Fruit fly (Drosophila melanogaster): ENCODE results near the gene CG5555.
A peak's percentile ranks its signal among the peaks of the same experiment; 100 is the strongest.

The CG5555 gene

DNA sequence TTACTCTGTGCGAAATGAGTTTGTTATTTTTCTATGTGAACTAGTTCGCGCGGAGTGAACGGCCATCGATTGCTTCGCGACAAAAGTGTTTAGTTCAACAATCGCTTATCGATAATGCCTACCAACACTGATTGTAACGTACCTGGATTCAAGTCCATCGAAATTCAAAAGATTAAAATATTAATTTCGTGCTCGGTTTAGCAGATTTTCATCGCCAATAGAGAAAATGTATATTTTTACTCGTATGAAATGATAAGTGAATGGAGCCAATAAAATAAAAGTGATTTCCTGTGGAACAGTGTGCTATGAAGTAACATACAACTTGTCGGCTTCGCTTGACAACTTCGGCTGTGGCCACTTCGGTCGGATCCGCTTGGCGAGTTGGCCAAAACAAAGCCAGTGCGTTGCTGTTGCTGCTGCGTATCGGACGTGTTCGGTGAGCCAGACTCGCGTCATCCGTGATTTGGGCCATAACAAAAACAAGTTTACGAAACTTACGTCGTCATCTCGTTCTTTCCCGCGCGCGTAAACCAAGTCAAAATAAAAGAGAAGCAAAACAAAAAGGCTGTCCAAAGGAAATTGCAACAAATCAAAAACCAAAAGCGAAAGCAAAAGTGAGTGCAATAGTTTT, at the start of gene CG5555, which contains the start of gene myd (continued):
- no peak for TF ChIP-seq CG10274 (GFP tag; optimal IDR thresholded peaks at IDR 0.05)
- no peak for TF ChIP-seq Dfd (GFP tag; optimal IDR thresholded peaks at IDR 0.05)
- no peak for TF ChIP-seq Fer3 (tag; optimal IDR thresholded peaks at IDR 0.05)
- no peak for TF ChIP-seq Oli (tag; optimal IDR thresholded peaks at IDR 0.05)
- no peak for TF ChIP-seq CG6813 (GFP tag; optimal IDR thresholded peaks at IDR 0.05)
- TF ChIP-seq bcd (GFP tag; optimal IDR thresholded peaks at IDR 0.05), result no peak
- TF ChIP-seq Eip74EF (GFP tag; optimal IDR thresholded peaks at IDR 0.05), result peak in 1 of 2 experiments; percentile 5
- TF ChIP-seq aop (GFP tag; IDR thresholded peaks at IDR 0.05), result no peak
- TF ChIP-seq chinmo (GFP tag; IDR thresholded peaks at IDR 0.05; ENCODE audit: partially characterized antibody), result peak; percentile 79; the same call in 3 of the 4 replicates
- peak; percentile 13 for TF ChIP-seq pum (GFP tag; optimal IDR thresholded peaks at IDR 0.05)
- peak; percentile 55 for TF ChIP-seq Fer1 (GFP tag; optimal IDR thresholded peaks at IDR 0.05)
- no peak for TF ChIP-seq fru (optimal IDR thresholded peaks at IDR 0.05)
- TF ChIP-seq CG32772 (GFP tag; IDR thresholded peaks at IDR 0.05), result no peak
- TF ChIP-seq org-1 (GFP tag; optimal IDR thresholded peaks at IDR 0.05), result no peak
- TF ChIP-seq CG3995 (GFP tag; optimal IDR thresholded peaks at IDR 0.05), result peak; percentile 87
- TF ChIP-seq Vsx1 (GFP tag; optimal IDR thresholded peaks at IDR 0.05), result no peak
- no peak for TF ChIP-seq esg (GFP tag; conservative IDR thresholded peaks at IDR 0.05)
- no peak for TF ChIP-seq HmgD (GFP tag; optimal IDR thresholded peaks at IDR 0.05)
- TF ChIP-seq Dbx (GFP tag; IDR thresholded peaks at IDR 0.05), result no peak
- TF ChIP-seq CG12071 (GFP tag; optimal IDR thresholded peaks at IDR 0.05), result no peak
- TF ChIP-seq CkIIα-i1 (GFP tag; IDR thresholded peaks at IDR 0.05), result no peak
- no peak for TF ChIP-seq ap (GFP tag; IDR thresholded peaks at IDR 0.05)
- no peak for TF ChIP-seq br (optimal IDR thresholded peaks at IDR 0.05)
- TF ChIP-seq Mrtf (GFP tag; IDR thresholded peaks at IDR 0.05), result no peak
- no peak for TF ChIP-seq CG6854 (GFP tag; optimal IDR thresholded peaks at IDR 0.05)
- TF ChIP-seq knrl (GFP tag; IDR thresholded peaks at IDR 0.05; ENCODE audit: partially characterized antibody), result peak; percentile 65; the same call in 2 of the 3 replicates
- peak; percentile 24 for TF ChIP-seq CG13775 (GFP tag; optimal IDR thresholded peaks at IDR 0.05)
- peak; percentile 74 for TF ChIP-seq Atf6 (GFP tag; IDR thresholded peaks at IDR 0.05)
- TF ChIP-seq Lhr (GFP tag; optimal IDR thresholded peaks at IDR 0.05), result peak; percentile 1
- no peak for TF ChIP-seq Lpt (GFP tag; optimal IDR thresholded peaks at IDR 0.05)
- TF ChIP-seq tna (GFP tag; IDR thresholded peaks at IDR 0.05; ENCODE audit: partially characterized antibody), result peak; percentile 85
- no peak for TF ChIP-seq Chrac-16 (GFP tag; optimal IDR thresholded peaks at IDR 0.05)
- no peak for TF ChIP-seq CG31365 (tag; optimal IDR thresholded peaks at IDR 0.05)
- peak; percentile 27 for TF ChIP-seq Blimp-1 (GFP tag; optimal IDR thresholded peaks at IDR 0.05)
- TF ChIP-seq tll (GFP tag; optimal IDR thresholded peaks at IDR 0.05), result no peak
- TF ChIP-seq GATAe (GFP tag; conservative IDR thresholded peaks at IDR 0.05), result no peak
- peak; percentile 67 for TF ChIP-seq BEAF-32 (GFP tag; optimal IDR thresholded peaks at IDR 0.05)
- TF ChIP-seq ro (GFP tag; IDR thresholded peaks at IDR 0.05), result no peak
- TF ChIP-seq CG3847 (GFP tag; IDR thresholded peaks at IDR 0.05), result peak; percentile 23; the same call in 1 of the 2 replicates
- TF ChIP-seq Sry-β (GFP tag; optimal IDR thresholded peaks at IDR 0.05), result no peak
- TF ChIP-seq CG32767 (GFP tag; IDR thresholded peaks at IDR 0.05), result no peak
- no peak for TF ChIP-seq CG3163 (GFP tag; optimal IDR thresholded peaks at IDR 0.05)
- TF ChIP-seq MBD-R2 (GFP tag; IDR thresholded peaks at IDR 0.05), result peak; percentile 52
- TF ChIP-seq CG6683 (GFP tag; optimal IDR thresholded peaks at IDR 0.05), result no peak
- no peak for TF ChIP-seq CG34376 (GFP tag; optimal IDR thresholded peaks at IDR 0.05)
- TF ChIP-seq Meics (GFP tag; optimal IDR thresholded peaks at IDR 0.05), result no peak
- no peak for TF ChIP-seq CG3726 (GFP tag; IDR thresholded peaks at IDR 0.05)
- TF ChIP-seq trh (GFP tag; optimal IDR thresholded peaks at IDR 0.05), result no peak
- TF ChIP-seq slp2 (GFP tag; optimal IDR thresholded peaks at IDR 0.05), result peak; percentile 1
- no peak for TF ChIP-seq Ets65A (GFP tag)
- TF ChIP-seq CG7372 (GFP tag; IDR thresholded peaks at IDR 0.05), result no peak
